Fruit fly (Drosophila melanogaster) whole organism, embryonic: ENCODE results near the gene Ythdc1.

ENCODE experiments used
- Awh ChIP-seq: fragments of 200-800 bp; sonication (Bioruptor generic); IDR thresholded peaks from 2 replicates; pipeline ENCODE4, ENCODE4 v1.3.6; 2022; ENCODE audit warnings: missing biosample characterization, missing genetic modification characterization
- CG10543 ChIP-seq: fragments of 200-800 bp; sonication (Bioruptor generic); optimal IDR thresholded peaks from 3 replicates; lab custom pipeline; 2017; ENCODE audit warnings: missing biosample characterization, mild to moderate bottlenecking, missing genetic modification characterization, moderate library complexity
- CG11398 ChIP-seq: fragments of 200-800 bp; sonication (Bioruptor generic); optimal IDR thresholded peaks from 2 replicates; lab custom pipeline; 2016; ENCODE audit warnings: missing biosample characterization, missing genetic modification characterization
- CG12659 ChIP-seq: fragments of 200-800 bp; sonication (Bioruptor generic); optimal IDR thresholded peaks from 3 replicates; lab custom pipeline; 2017; ENCODE audit warnings: mild to moderate bottlenecking, missing biosample characterization, missing genetic modification reagents, missing genetic modification characterization
- CG13296 ChIP-seq: fragments of 200-800 bp; sonication (Bioruptor generic); optimal IDR thresholded peaks from 3 replicates; lab custom pipeline; 2018; ENCODE audit warnings: missing biosample characterization, mild to moderate bottlenecking, missing genetic modification characterization
- CG14014 ChIP-seq: fragments of 200-800 bp; sonication (Bioruptor generic); IDR thresholded peaks from 2 replicates; pipeline ENCODE4 v1.3.6; 2022; ENCODE audit warnings: missing biosample characterization, missing genetic modification characterization
- CG16863 ChIP-seq: fragments of 200-800 bp; sonication (Bioruptor generic); optimal IDR thresholded peaks from 3 replicates; lab custom pipeline; 2016; ENCODE audit warnings: missing biosample characterization, missing genetic modification characterization
- CG2129 ChIP-seq: fragments of 200-800 bp; sonication (Bioruptor generic); IDR thresholded peaks from 2 replicates; pipeline ENCODE4 v1.3.6; 2022; ENCODE audit warnings: missing biosample characterization, missing genetic modification characterization; ENCODE audit not compliant: partially characterized antibody
- CG2712 ChIP-seq: fragments of 200-800 bp; optimal IDR thresholded peaks from 3 replicates; lab custom pipeline; 2019; ENCODE audit warnings: missing biosample characterization, mild to moderate bottlenecking, missing genetic modification characterization, moderate library complexity
- CG3281 ChIP-seq: fragments of 200-800 bp; sonication (Bioruptor generic); optimal IDR thresholded peaks from 3 replicates; lab custom pipeline; 2017; ENCODE audit warnings: missing biosample characterization, mild to moderate bottlenecking, missing genetic modification characterization
- CG34422 ChIP-seq: fragments of 200-800 bp; sonication (Bioruptor generic); IDR thresholded peaks from 3 replicates; pipeline ENCODE4 v1.3.6; 2022; ENCODE audit warnings: missing biosample characterization, missing genetic modification characterization
- CG3995 ChIP-seq: fragments of 200-800 bp; sonication (Bioruptor generic); optimal IDR thresholded peaks from 3 replicates; lab custom pipeline; 2016; ENCODE audit warnings: missing biosample characterization, missing genetic modification characterization
- CG43689 ChIP-seq: fragments of 200-800 bp; sonication (Bioruptor generic); IDR thresholded peaks from 2 replicates; pipeline ENCODE4 v1.3.6; 2022; ENCODE audit warnings: missing biosample characterization, missing genetic modification characterization
- CG6272 ChIP-seq: fragments of 200-800 bp; sonication (Bioruptor generic); IDR thresholded peaks from 2 replicates; pipeline ENCODE4 v1.3.6; 2022; ENCODE audit warnings: missing biosample characterization, missing genetic modification characterization
- CG6689 ChIP-seq: fragments of 200-800 bp; sonication (Bioruptor generic); IDR thresholded peaks from 2 replicates; pipeline ENCODE4 v1.3.6; 2022; ENCODE audit warnings: missing biosample characterization, missing genetic modification characterization
- CG6813 ChIP-seq: fragments of 200-800 bp; sonication (Bioruptor generic); optimal IDR thresholded peaks from 2 replicates; lab custom pipeline; 2017; ENCODE audit warnings: missing biosample characterization, missing genetic modification characterization, mild to moderate bottlenecking, moderate library complexity, missing genetic modification reagents
- CG8281 ChIP-seq: fragments of 200-800 bp; sonication (Bioruptor generic); optimal IDR thresholded peaks from 2 replicates; lab custom pipeline; 2018; ENCODE audit warnings: missing biosample characterization, mild to moderate bottlenecking, missing genetic modification characterization, moderate library complexity
- CG9437 ChIP-seq: fragments of 200-800 bp; sonication (Bioruptor generic); optimal IDR thresholded peaks from 2 replicates; lab custom pipeline; 2018; ENCODE audit warnings: missing biosample characterization, mild to moderate bottlenecking, missing genetic modification characterization
- Chrac-16 ChIP-seq: fragments of 200-800 bp; sonication (Bioruptor generic); optimal IDR thresholded peaks from 3 replicates; lab custom pipeline; 2016; ENCODE audit warnings: missing biosample characterization, missing genetic modification characterization
- Dbx ChIP-seq: fragments of 200-800 bp; sonication (Bioruptor generic); IDR thresholded peaks from 3 replicates; pipeline ENCODE4 v1.3.6; 2022; ENCODE audit warnings: missing biosample characterization, missing genetic modification characterization
- Deaf1 ChIP-seq: fragments of 200-800 bp; optimal IDR thresholded peaks from 3 replicates; lab custom pipeline; 2019; ENCODE audit warnings: missing biosample characterization, mild to moderate bottlenecking, missing genetic modification characterization, moderate library complexity
- Dek ChIP-seq: fragments of 200-800 bp; sonication (Bioruptor generic); optimal IDR thresholded peaks from 3 replicates; lab custom pipeline; 2019; ENCODE audit warnings: missing biosample characterization, mild to moderate bottlenecking, missing genetic modification characterization, moderate library complexity
- HLHmδ ChIP-seq: fragments of 200-800 bp; sonication (Bioruptor generic); optimal IDR thresholded peaks from 2 replicates; lab custom pipeline; 2018; ENCODE audit warnings: missing biosample characterization, mild to moderate bottlenecking, missing genetic modification characterization, moderate library complexity
- Lhr ChIP-seq: fragments of 200-800 bp; sonication (Bioruptor generic); optimal IDR thresholded peaks from 3 replicates; lab custom pipeline; 2017; ENCODE audit warnings: mild to moderate bottlenecking, missing biosample characterization, missing genetic modification reagents, missing genetic modification characterization
- Lpt ChIP-seq: fragments of >200 bp; optimal IDR thresholded peaks from 2 replicates; lab custom pipeline; 2018; ENCODE audit warnings: missing biosample characterization, missing genetic modification characterization
- MBD-R2 ChIP-seq: fragments of 200-800 bp; sonication (Bioruptor generic); IDR thresholded peaks from 2 replicates; pipeline ENCODE4 v1.3.6; 2022; ENCODE audit warnings: missing biosample characterization, missing genetic modification characterization
- Meics ChIP-seq: fragments of 200-800 bp; sonication (Bioruptor generic); optimal IDR thresholded peaks from 2 replicates; lab custom pipeline; 2017; ENCODE audit warnings: missing biosample characterization, mild to moderate bottlenecking, missing genetic modification characterization
- Optix ChIP-seq: fragments of 200-800 bp; sonication (Bioruptor generic); IDR thresholded peaks from 3 replicates; pipeline ENCODE4 v1.3.6; 2022; ENCODE audit warnings: missing biosample characterization, missing genetic modification characterization
- Sox102F ChIP-seq: fragments of 200-800 bp; sonication (Bioruptor generic); optimal IDR thresholded peaks from 2 replicates; lab custom pipeline; 2018; ENCODE audit warnings: missing biosample characterization, mild to moderate bottlenecking, missing genetic modification characterization, moderate library complexity
- Usf ChIP-seq: fragments of 200-800 bp; sonication (Bioruptor generic); optimal IDR thresholded peaks from 2 replicates; lab custom pipeline; 2017; ENCODE audit warnings: missing genotype, missing biosample characterization, missing genetic modification characterization
- YL-1 ChIP-seq: fragments of 200-800 bp; sonication (Bioruptor generic); optimal IDR thresholded peaks from 3 replicates; lab custom pipeline; 2017; ENCODE audit warnings: missing biosample characterization, mild to moderate bottlenecking, missing genetic modification characterization
- chm ChIP-seq: fragments of 200-800 bp; sonication (Bioruptor generic); IDR thresholded peaks from 2 replicates; pipeline ENCODE4 v1.3.6; 2022; ENCODE audit warnings: missing biosample characterization, missing genetic modification characterization
- ci ChIP-seq: fragments of 200-800 bp; sonication (Bioruptor generic); IDR thresholded peaks from 3 replicates; pipeline ENCODE4 v1.3.6; 2022; ENCODE audit warnings: missing biosample characterization, missing genetic modification characterization
- cwo ChIP-seq: fragments of 200-800 bp; sonication (Bioruptor generic); optimal IDR thresholded peaks from 3 replicates; lab custom pipeline; 2017; ENCODE audit warnings: missing biosample characterization, missing genetic modification characterization, mild to moderate bottlenecking, moderate library complexity, missing genetic modification reagents
- gro ChIP-seq: fragments of 200-800 bp; sonication (Bioruptor generic); optimal IDR thresholded peaks from 2 replicates; lab custom pipeline; 2016; ENCODE audit warnings: missing biosample characterization, missing genetic modification characterization
- jing ChIP-seq: fragments of 200-800 bp; sonication (Bioruptor generic); optimal IDR thresholded peaks from 2 replicates; lab custom pipeline; 2018; ENCODE audit warnings: missing biosample characterization, mild to moderate bottlenecking, missing genetic modification characterization
- luna ChIP-seq: fragments of 200-800 bp; sonication (Bioruptor generic); optimal IDR thresholded peaks from 2 replicates; lab custom pipeline; 2016; ENCODE audit warnings: missing biosample characterization, missing genetic modification characterization
- oc ChIP-seq: fragments of 200-800 bp; sonication (Bioruptor generic); optimal IDR thresholded peaks from 2 replicates; lab custom pipeline; 2018; ENCODE audit warnings: missing biosample characterization, mild to moderate bottlenecking, missing genetic modification characterization, moderate library complexity
- odd ChIP-seq: fragments of 200-800 bp; sonication (Bioruptor generic); optimal IDR thresholded peaks from 2 replicates; lab custom pipeline; 2017; ENCODE audit warnings: missing biosample characterization, mild to moderate bottlenecking, missing genetic modification characterization
- otp ChIP-seq: fragments of 200-800 bp; sonication (Bioruptor generic); IDR thresholded peaks from 3 replicates; pipeline ENCODE4, ENCODE4 v1.3.6; 2022; ENCODE audit warnings: missing biosample characterization, missing genetic modification characterization
- pan ChIP-seq, 4 experiments: fragments of >200 bp in 3 of 4; fragments of 200-800 bp in 1 of 4; sonication (Bioruptor generic) in 1 of 4; optimal IDR thresholded peaks in 3 of 4; IDR thresholded peaks in 1 of 4; 2 replicates each; pipeline versions ENCODE4 v1.3.6 to Lab custom; 2017 to 2022; ENCODE audit warnings: missing biosample characterization in 2 of 4, missing genetic modification characterization in 2 of 4, mixed read lengths in 1 of 4
- pros ChIP-seq: fragments of 200-800 bp; sonication (Bioruptor generic); optimal IDR thresholded peaks from 3 replicates; lab custom pipeline; 2019; ENCODE audit warnings: missing biosample characterization, mild to moderate bottlenecking, missing genetic modification characterization, moderate library complexity
- pzg ChIP-seq: fragments of 200-800 bp; sonication (Bioruptor generic); optimal IDR thresholded peaks from 3 replicates; lab custom pipeline; 2018; ENCODE audit warnings: missing biosample characterization, mild to moderate bottlenecking, missing genetic modification characterization, moderate library complexity
- schlank ChIP-seq: fragments of 200-800 bp; sonication (Bioruptor generic); optimal IDR thresholded peaks from 2 replicates; lab custom pipeline; 2018; ENCODE audit warnings: missing biosample characterization, mild to moderate bottlenecking, missing genetic modification characterization
- sob ChIP-seq: fragments of 200-800 bp; sonication (Bioruptor generic); IDR thresholded peaks from 2 replicates; pipeline ENCODE4 v1.3.6; 2022; ENCODE audit warnings: missing biosample characterization, missing genetic modification characterization
- vnd ChIP-seq: fragments of 200-800 bp; sonication (Bioruptor generic); IDR thresholded peaks from 3 replicates; pipeline ENCODE4 v1.3.6; 2022; ENCODE audit warnings: missing biosample characterization, missing genetic modification characterization; ENCODE audit not compliant: partially characterized antibody
- vvl ChIP-seq: fragments of 200-800 bp; sonication (Bioruptor generic); IDR thresholded peaks from 2 replicates; pipeline ENCODE4 v1.3.6; 2022; ENCODE audit warnings: missing biosample characterization, missing genetic modification characterization
- wek ChIP-seq: fragments of 200-800 bp; sonication (Bioruptor generic); optimal IDR thresholded peaks from 3 replicates; lab custom pipeline; 2018; ENCODE audit warnings: missing biosample characterization, mild to moderate bottlenecking, missing genetic modification characterization, moderate library complexity

The Ythdc1 gene

DNA sequence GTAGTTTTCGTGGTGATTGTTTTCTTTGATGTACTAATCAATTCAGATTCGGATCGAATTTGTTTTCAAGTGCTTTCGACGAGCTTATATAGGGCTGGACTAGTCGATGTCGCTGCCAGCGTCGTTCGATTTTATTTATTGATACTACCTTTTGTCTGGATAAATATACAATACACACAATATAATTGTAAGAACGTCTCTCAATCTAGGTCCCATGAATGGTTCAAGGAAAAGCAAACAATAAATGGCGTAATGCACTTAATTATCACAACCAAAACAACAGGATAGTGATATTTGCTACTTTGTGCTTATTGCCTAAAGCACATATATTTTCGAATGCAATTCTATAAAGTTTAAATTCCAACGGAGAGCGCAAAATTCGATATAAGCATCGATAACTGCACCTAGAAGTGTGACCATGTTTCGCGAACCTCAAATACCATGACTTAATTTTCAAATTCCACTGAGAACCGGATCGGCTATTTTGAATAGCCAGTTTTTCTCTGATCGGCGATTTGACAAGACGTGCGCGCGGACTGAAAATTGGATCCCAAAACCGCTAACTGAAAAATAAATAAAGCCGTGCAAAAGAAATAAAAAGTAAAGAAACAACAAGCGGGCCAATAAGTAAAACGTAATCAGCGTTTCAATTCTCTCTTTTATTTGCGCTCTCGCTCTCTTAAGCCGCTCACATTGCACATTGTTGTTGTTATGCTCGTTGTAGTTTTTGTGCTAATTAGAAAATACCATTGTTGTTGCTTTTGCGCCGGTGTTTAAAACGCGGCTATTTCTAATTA is 37.4 kb downstream of the Ythdc1 start, which contains the start of the genes Drsl6 and kst (continued):
- TF ChIP-seq Lpt (GFP tag; lab: Kevin White, UChicago) (no peak), wek (GFP tag; lab: Kevin White, UChicago) (peak; percentile 30), CG16863 (peak; percentile 17), CG13296 (GFP tag; lab: Kevin White, UChicago) (peak; percentile 38), schlank (no peak), CG6689 (GFP tag; lab: Robert Waterston, UW) (no peak), jing (GFP tag; lab: Kevin White, UChicago) (peak; percentile 0), CG6813 (GFP tag; lab: Kevin White, UChicago) (peak; percentile 9), Optix (no peak), CG6272 (GFP tag; lab: Robert Waterston, UW) (no peak), oc (tag; lab: Kevin White, UChicago) (peak; percentile 73), Sox102F (no peak), CG3995 (GFP tag; lab: Kevin White, UChicago) (no peak), vvl (GFP tag; lab: Robert Waterston, UW) (peak; percentile 72), pros (peak; percentile 37), CG2712 (tag; lab: Kevin White, UChicago) (peak; percentile 83), Meics (GFP tag; lab: Kevin White, UChicago) (no peak), CG12659 (GFP tag; lab: Kevin White, UChicago) (peak; percentile 61), chm (GFP tag; lab: Robert Waterston, UW) (peak; percentile 85), CG9437 (GFP tag; lab: Kevin White, UChicago) (no peak), Lhr (GFP tag; lab: Kevin White, UChicago) (peak; percentile 6), Chrac-16 (GFP tag; lab: Kevin White, UChicago) (no peak), YL-1 (GFP tag; lab: Kevin White, UChicago) (peak; percentile 19), ci (peak; percentile 53; the same call in 2 of the 3 replicates), CG34422 (peak; percentile 53; the same call in 1 of the 3 replicates), pan (optimal IDR thresholded peaks at IDR 0.05; lab: Kevin White, UChicago) (no peak), pan (GFP tag; optimal IDR thresholded peaks at IDR 0.05 in 1 of 2, IDR thresholded peaks at IDR 0.05 in 1 of 2) (peak in 1 of 2 experiments; percentile 33), HLHmδ (GFP tag; lab: Kevin White, UChicago) (no peak), CG3281 (GFP tag; lab: Kevin White, UChicago) (peak; percentile 14), vnd (GFP tag; lab: Robert Waterston, UW) (no peak), Awh (GFP tag; lab: Robert Waterston, UW) (peak; percentile 70; the same call in 1 of the 2 replicates), CG8281 (tag; lab: Kevin White, UChicago) (no peak), odd (no peak), sob (GFP tag; lab: Robert Waterston, UW) (peak; percentile 58; the same call in 1 of the 2 replicates), pzg (GFP tag; lab: Kevin White, UChicago) (peak; percentile 77), CG11398 (peak; percentile 41), otp (peak; percentile 67; the same call in 2 of the 3 replicates), CG2129 (GFP tag; lab: Robert Waterston, UW) (no peak), Usf (no peak), Deaf1 (no peak), CG43689 (GFP tag; lab: Robert Waterston, UW) (no peak), MBD-R2 (GFP tag; lab: Robert Waterston, UW) (no peak; the same call in 1 of the 2 replicates), gro (GFP tag; lab: Kevin White, UChicago) (peak; percentile 38), CG10543 (peak; percentile 55), cwo (no peak), Dbx (GFP tag; lab: Robert Waterston, UW) (peak; percentile 33; the same call in 1 of the 3 replicates), Dek (tag; lab: Kevin White, UChicago) (peak; percentile 3), luna (GFP tag; lab: Kevin White, UChicago) (no peak), CG14014 (peak; percentile 12; the same call in 1 of the 2 replicates)
